Fruit fly (Drosophila melanogaster) whole organism, prepupa: ENCODE measurements around the gene tex.

Experiments used
- Blimp-1 ChIP-seq: fragments of 200-800 bp; sonication (Bioruptor generic); optimal IDR thresholded peaks from 3 replicates; lab custom pipeline; 2017; ENCODE audit warnings: missing biosample characterization, missing genetic modification characterization, mild to moderate bottlenecking, moderate library complexity, missing genetic modification reagents
- CG10631 ChIP-seq: fragments of 200-800 bp; sonication (Bioruptor generic); optimal IDR thresholded peaks from 2 replicates; lab custom pipeline; 2016; ENCODE audit warnings: missing biosample characterization, missing genetic modification characterization
- CG10669 ChIP-seq: fragments of 200-800 bp; sonication (Bioruptor generic); optimal IDR thresholded peaks from 3 replicates; lab custom pipeline; 2018; ENCODE audit warnings: missing biosample characterization, mild to moderate bottlenecking, missing genetic modification characterization, moderate library complexity
- CG11294 ChIP-seq: fragments of 200-800 bp; sonication (Bioruptor generic); IDR thresholded peaks from 2 replicates; pipeline ENCODE4 v1.3.6; 2022; ENCODE audit warnings: missing biosample characterization, missing genetic modification characterization
- CG11902 ChIP-seq: fragments of 200-800 bp; sonication (Bioruptor generic); optimal IDR thresholded peaks from 3 replicates; lab custom pipeline; 2016; ENCODE audit warnings: missing biosample characterization, missing genetic modification characterization
- CG15336 ChIP-seq: fragments of 200-800 bp; sonication (Bioruptor generic); IDR thresholded peaks from 2 replicates; pipeline ENCODE4 v1.3.6; 2022; ENCODE audit warnings: missing biosample characterization, missing genetic modification characterization
- CG1621 ChIP-seq: fragments of 200-800 bp; sonication (Bioruptor generic); optimal IDR thresholded peaks from 3 replicates; lab custom pipeline; 2018; ENCODE audit warnings: missing biosample characterization, mild to moderate bottlenecking, missing genetic modification characterization
- CG16779 ChIP-seq: fragments of 200-800 bp; sonication (Bioruptor generic); optimal IDR thresholded peaks from 3 replicates; lab custom pipeline; 2017; ENCODE audit warnings: missing biosample characterization, mild to moderate bottlenecking, missing genetic modification characterization
- CG3032 ChIP-seq: fragments of 200-800 bp; optimal IDR thresholded peaks from 2 replicates; lab custom pipeline; 2019; ENCODE audit warnings: missing biosample characterization, mild to moderate bottlenecking, missing genetic modification characterization, moderate library complexity
- CG3919 ChIP-seq: fragments of 200-800 bp; sonication (Bioruptor generic); optimal IDR thresholded peaks from 3 replicates; lab custom pipeline; 2016; ENCODE audit warnings: missing biosample characterization, missing genetic modification characterization
- CG4318 ChIP-seq: fragments of 200-800 bp; sonication (Bioruptor generic); optimal IDR thresholded peaks from 3 replicates; lab custom pipeline; 2017; ENCODE audit warnings: missing biosample characterization, mild to moderate bottlenecking, missing genetic modification characterization
- CG6163 ChIP-seq: fragments of 200-800 bp; sonication (Bioruptor generic); IDR thresholded peaks from 3 replicates; pipeline ENCODE4 v1.3.6; 2022; ENCODE audit warnings: missing biosample characterization, missing genetic modification characterization
- CG6276 ChIP-seq: fragments of 200-800 bp; sonication (Bioruptor generic); optimal IDR thresholded peaks from 2 replicates; lab custom pipeline; 2017; ENCODE audit warnings: missing biosample characterization, mild to moderate bottlenecking, missing genetic modification characterization
- CG6792 ChIP-seq: fragments of 200-800 bp; sonication (Bioruptor generic); optimal IDR thresholded peaks from 3 replicates; lab custom pipeline; 2016; ENCODE audit warnings: missing biosample characterization, missing genetic modification characterization
- CG6808 ChIP-seq: fragments of 200-800 bp; sonication (Bioruptor generic); optimal IDR thresholded peaks from 3 replicates; lab custom pipeline; 2017; ENCODE audit warnings: missing biosample characterization, missing genetic modification characterization, mild to moderate bottlenecking, moderate library complexity, missing genetic modification reagents
- CG6854 ChIP-seq: fragments of 200-800 bp; sonication (Bioruptor generic); optimal IDR thresholded peaks from 2 replicates; lab custom pipeline; 2017; ENCODE audit warnings: missing biosample characterization, mild to moderate bottlenecking, missing genetic modification characterization
- CG7368 ChIP-seq: fragments of 200-800 bp; sonication (Bioruptor generic); optimal IDR thresholded peaks from 3 replicates; lab custom pipeline; 2016; ENCODE audit warnings: missing biosample characterization, missing genetic modification characterization
- CG8119 ChIP-seq: fragments of 200-800 bp; sonication (Bioruptor generic); IDR thresholded peaks from 3 replicates; pipeline ENCODE4 v1.3.6; 2022; ENCODE audit warnings: missing biosample characterization, missing genetic modification characterization
- CG8319 ChIP-seq: fragments of 200-800 bp; sonication (Bioruptor generic); optimal IDR thresholded peaks from 3 replicates; lab custom pipeline; 2016; ENCODE audit warnings: missing biosample characterization, missing genetic modification characterization
- CG8632 ChIP-seq: fragments of 200-800 bp; sonication (Bioruptor generic); optimal IDR thresholded peaks from 3 replicates; lab custom pipeline; 2016; ENCODE audit warnings: missing biosample characterization, missing genetic modification characterization
- Eip75B ChIP-seq: fragments of 200-800 bp; sonication (Bioruptor generic); optimal IDR thresholded peaks from 3 replicates; lab custom pipeline; 2016; ENCODE audit warnings: missing biosample characterization, missing genetic modification characterization
- Eip93F ChIP-seq: fragments of 200-800 bp; sonication (Bioruptor generic); optimal IDR thresholded peaks from 2 replicates; lab custom pipeline; 2016; ENCODE audit warnings: missing biosample characterization, mild to moderate bottlenecking, missing genetic modification characterization
- Ets21C ChIP-seq: fragments of 200-800 bp; sonication (Bioruptor generic); optimal IDR thresholded peaks from 3 replicates; lab custom pipeline; 2016; ENCODE audit warnings: missing biosample characterization, missing genetic modification characterization
- Ets96B ChIP-seq: fragments of 200-800 bp; optimal IDR thresholded peaks from 2 replicates; lab custom pipeline; 2019; ENCODE audit warnings: missing biosample characterization, mild to moderate bottlenecking, missing genetic modification characterization, moderate library complexity
- Hr38 ChIP-seq: sonication (Bioruptor generic); optimal IDR thresholded peaks from 2 replicates; lab custom pipeline; 2016; ENCODE audit warnings: missing biosample characterization, missing genetic modification characterization
- Lpt ChIP-seq: fragments of 200-800 bp; sonication (Bioruptor generic); optimal IDR thresholded peaks from 3 replicates; lab custom pipeline; 2016; ENCODE audit warnings: missing biosample characterization, missing genetic modification characterization
- OdsH ChIP-seq: fragments of 200-800 bp; sonication (Bioruptor generic); optimal IDR thresholded peaks from 3 replicates; lab custom pipeline; 2016; ENCODE audit warnings: missing biosample characterization, missing genetic modification characterization
- Smox ChIP-seq: fragments of 200-800 bp; sonication (Bioruptor generic); optimal IDR thresholded peaks from 3 replicates; lab custom pipeline; 2016; ENCODE audit warnings: missing biosample characterization, missing genetic modification characterization
- Sox102F ChIP-seq: fragments of 200-800 bp; sonication (Bioruptor generic); optimal IDR thresholded peaks from 2 replicates; lab custom pipeline; 2016; ENCODE audit warnings: missing biosample characterization, mild to moderate bottlenecking, missing genetic modification characterization
- Sox14 ChIP-seq: fragments of 200-800 bp; sonication (Bioruptor generic); optimal IDR thresholded peaks from 3 replicates; lab custom pipeline; 2016; ENCODE audit warnings: missing biosample characterization, missing genetic modification characterization
- Sox15 ChIP-seq: fragments of 200-800 bp; sonication (Bioruptor generic); optimal IDR thresholded peaks from 3 replicates; lab custom pipeline; 2016; ENCODE audit warnings: missing biosample characterization, missing genetic modification characterization
- achi ChIP-seq: fragments of 200-800 bp; sonication (Bioruptor generic); optimal IDR thresholded peaks from 3 replicates; lab custom pipeline; 2016; ENCODE audit warnings: missing biosample characterization, missing genetic modification characterization
- acj6 ChIP-seq: fragments of 200-800 bp; sonication (Bioruptor generic); optimal IDR thresholded peaks from 3 replicates; lab custom pipeline; 2016; ENCODE audit warnings: missing biosample characterization, missing genetic modification characterization
- cyc ChIP-seq: fragments of 200-800 bp; sonication (Bioruptor generic); optimal IDR thresholded peaks from 3 replicates; lab custom pipeline; 2016; ENCODE audit warnings: missing biosample characterization, missing genetic modification characterization
- dac ChIP-seq: fragments of 200-800 bp; sonication (Bioruptor generic); optimal IDR thresholded peaks from 2 replicates; lab custom pipeline; 2017; ENCODE audit warnings: missing biosample characterization, mild to moderate bottlenecking, missing genetic modification characterization
- dsx ChIP-seq: fragments of 200-800 bp; optimal IDR thresholded peaks from 3 replicates; lab custom pipeline; 2019; ENCODE audit warnings: missing biosample characterization, mild to moderate bottlenecking, missing genetic modification characterization, moderate library complexity; ENCODE audit not compliant: poor library complexity, severe bottlenecking
- eg ChIP-seq: fragments of 200-800 bp; sonication (Bioruptor generic); IDR thresholded peaks from 3 replicates; pipeline ENCODE4 v1.3.6; 2022; ENCODE audit warnings: missing biosample characterization, missing genetic modification characterization
- esn ChIP-seq: fragments of 200-800 bp; sonication (Bioruptor generic); optimal IDR thresholded peaks from 2 replicates; lab custom pipeline; 2016; ENCODE audit warnings: missing biosample characterization, mild to moderate bottlenecking, missing genetic modification characterization, moderate library complexity
- fd59A ChIP-seq: fragments of 200-800 bp; sonication (Bioruptor generic); optimal IDR thresholded peaks from 2 replicates; lab custom pipeline; 2017; ENCODE audit warnings: missing biosample characterization, mild to moderate bottlenecking, missing genetic modification characterization, missing genetic modification reagents
- fd85E ChIP-seq: fragments of 200-800 bp; sonication (Bioruptor generic); optimal IDR thresholded peaks from 3 replicates; lab custom pipeline; 2016; ENCODE audit warnings: missing biosample characterization, missing genetic modification characterization
- fkh ChIP-seq: fragments of 200-800 bp; sonication (Bioruptor generic); optimal IDR thresholded peaks from 3 replicates; lab custom pipeline; 2017; ENCODE audit warnings: missing biosample characterization, mild to moderate bottlenecking, missing genetic modification characterization, moderate library complexity
- lz ChIP-seq: fragments of 200-800 bp; sonication (Bioruptor generic); optimal IDR thresholded peaks from 3 replicates; lab custom pipeline; 2016; ENCODE audit warnings: missing biosample characterization, missing genetic modification characterization
- salr ChIP-seq, 2 experiments: fragments of 200-800 bp; sonication (Bioruptor generic); optimal IDR thresholded peaks; 3 replicates each; lab custom pipeline; 2016 to 2018; ENCODE audit warnings: missing biosample characterization in 2 of 2, missing genetic modification characterization in 2 of 2, mild to moderate bottlenecking in 1 of 2
- spab ChIP-seq: fragments of 200-800 bp; sonication (Bioruptor generic); optimal IDR thresholded peaks from 2 replicates; lab custom pipeline; 2017; ENCODE audit warnings: missing biosample characterization, mild to moderate bottlenecking, missing genetic modification characterization, missing genetic modification reagents
- ss ChIP-seq, 2 experiments: fragments of 200-800 bp; sonication (Bioruptor generic); optimal IDR thresholded peaks; 2 replicates in 1 of 2; 3 replicates in 1 of 2; lab custom pipeline; 2017 to 2018; ENCODE audit warnings: mild to moderate bottlenecking in 2 of 2, missing biosample characterization in 2 of 2, missing genetic modification characterization in 2 of 2, moderate library complexity in 1 of 2
- vri ChIP-seq: fragments of 200-800 bp; sonication (Bioruptor generic); optimal IDR thresholded peaks from 3 replicates; lab custom pipeline; 2016; ENCODE audit warnings: missing biosample characterization, mild to moderate bottlenecking, missing genetic modification characterization

The tex gene

DNA sequence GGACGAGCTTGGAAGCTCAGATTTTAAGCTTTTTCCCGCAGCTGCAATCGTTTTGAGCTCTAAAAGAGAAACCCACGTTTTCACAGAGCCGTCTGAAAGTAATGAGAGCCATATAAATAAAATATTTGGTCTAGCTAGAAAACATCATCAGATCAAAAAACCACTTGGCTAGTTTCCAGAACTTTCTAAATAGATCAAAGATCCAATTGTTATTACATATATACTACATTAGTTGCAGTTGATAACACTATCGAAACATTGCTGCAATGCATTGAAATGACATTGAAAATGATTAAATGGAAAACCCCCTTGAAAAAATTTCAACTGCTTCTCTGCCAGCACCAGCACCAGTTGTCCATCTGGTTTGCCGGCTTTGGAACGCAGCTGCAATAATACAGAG, 46.5 kb upstream of the tex start (continued):
- peak; percentile 40 for TF ChIP-seq Ets21C
- peak; percentile 46 for TF ChIP-seq fd59A
- TF ChIP-seq CG8632 = peak; percentile 84
- peak; percentile 90 for TF ChIP-seq CG8319 (GFP tag; lab: Kevin White, UChicago)
- TF ChIP-seq lz (GFP tag; lab: Kevin White, UChicago) = peak; percentile 76
- TF ChIP-seq Smox (GFP tag; lab: Kevin White, UChicago) = peak; percentile 7
- TF ChIP-seq eg (GFP tag; lab: Robert Waterston, UW) = peak; percentile 95
- TF ChIP-seq Blimp-1 (GFP tag; lab: Kevin White, UChicago) = no peak
- peak; percentile 89 for TF ChIP-seq CG11902 (GFP tag; lab: Kevin White, UChicago)
- peak; percentile 92 for TF ChIP-seq Sox15
- TF ChIP-seq CG10631 (GFP tag; lab: Kevin White, UChicago) = peak; percentile 79
- TF ChIP-seq esn = peak; percentile 22
- no peak for TF ChIP-seq CG6854 (GFP tag; lab: Kevin White, UChicago)
- peak; percentile 68 for TF ChIP-seq CG6808
- peak; percentile 97 for TF ChIP-seq CG15336 (GFP tag; lab: Robert Waterston, UW)
- TF ChIP-seq Sox14 = peak; percentile 71
- peak; percentile 41 for TF ChIP-seq CG1621 (tag; lab: Kevin White, UChicago)
- TF ChIP-seq ss (GFP tag; optimal IDR thresholded peaks at IDR 0.05; lab: Kevin White, UChicago) = peak; percentile 16 to 68
- TF ChIP-seq CG16779 (tag; lab: Kevin White, UChicago) = peak; percentile 82
- TF ChIP-seq Ets96B (tag; lab: Kevin White, UChicago) = peak; percentile 72
- TF ChIP-seq fkh (GFP tag; lab: Kevin White, UChicago) = no peak
- TF ChIP-seq achi (GFP tag; lab: Kevin White, UChicago) = peak; percentile 88
- peak; percentile 69 for TF ChIP-seq cyc (GFP tag; lab: Kevin White, UChicago)
- TF ChIP-seq CG3032 (tag; lab: Kevin White, UChicago) = peak; percentile 78
- peak; percentile 95 for TF ChIP-seq OdsH (GFP tag; lab: Kevin White, UChicago)
- peak; percentile 89 for TF ChIP-seq Lpt (GFP tag; lab: Kevin White, UChicago)
- peak; percentile 81 for TF ChIP-seq CG6792 (GFP tag; lab: Kevin White, UChicago)
- TF ChIP-seq spab (GFP tag; lab: Kevin White, UChicago) = peak; percentile 42
- TF ChIP-seq, all 60 proteins: peak for 53

DNA sequence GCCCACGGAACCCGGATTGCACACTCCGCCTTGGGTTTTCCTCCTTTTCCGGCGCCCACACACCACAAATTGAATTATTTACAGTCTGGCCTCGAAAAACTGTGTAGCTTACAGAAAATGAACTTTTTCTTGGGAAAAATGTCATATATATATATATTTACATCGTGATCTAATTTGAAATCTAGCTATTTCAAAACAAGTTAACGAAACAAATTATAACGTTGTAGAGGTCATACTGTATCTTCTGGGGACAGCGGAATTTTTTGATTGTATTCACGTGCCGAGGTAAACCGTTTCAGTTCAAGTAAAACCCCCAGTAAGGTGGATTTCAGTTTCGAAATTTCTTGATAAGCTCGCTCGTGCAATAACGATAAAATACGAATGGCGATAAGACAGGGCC, 46.0 kb upstream of the tex start:
- no peak for TF ChIP-seq fkh (GFP tag; lab: Kevin White, UChicago)
- TF ChIP-seq Sox102F = no peak
- peak; percentile 72 for TF ChIP-seq CG8119
- TF ChIP-seq CG7368 (GFP tag; lab: Kevin White, UChicago) = no peak
- peak; percentile 63 for TF ChIP-seq cyc (GFP tag; lab: Kevin White, UChicago)
- no peak for TF ChIP-seq CG10631 (GFP tag; lab: Kevin White, UChicago)
- no peak for TF ChIP-seq CG6808
- no peak for TF ChIP-seq CG16779 (tag; lab: Kevin White, UChicago)
- peak; percentile 33 for TF ChIP-seq achi (GFP tag; lab: Kevin White, UChicago)
- peak; percentile 44 for TF ChIP-seq Ets21C
- peak; percentile 38; the same call in 1 of the 2 replicates for TF ChIP-seq CG11294 (GFP tag; lab: Robert Waterston, UW)
- TF ChIP-seq CG8319 (GFP tag; lab: Kevin White, UChicago) = no peak
- no peak for TF ChIP-seq Eip75B (GFP tag; lab: Kevin White, UChicago)
- no peak for TF ChIP-seq Hr38 (GFP tag; lab: Kevin White, UChicago)
- peak; percentile 45 for TF ChIP-seq CG11902 (GFP tag; lab: Kevin White, UChicago)
- no peak for TF ChIP-seq dsx (GFP tag; lab: Kevin White, UChicago)
- no peak for TF ChIP-seq Ets96B (tag; lab: Kevin White, UChicago)
- peak; percentile 85 for TF ChIP-seq eg (GFP tag; lab: Robert Waterston, UW)
- TF ChIP-seq CG6163 (GFP tag; lab: Robert Waterston, UW) = peak; percentile 81
- TF ChIP-seq dac (GFP tag; lab: Kevin White, UChicago) = no peak
- TF ChIP-seq CG6854 (GFP tag; lab: Kevin White, UChicago) = no peak
- TF ChIP-seq Smox (GFP tag; lab: Kevin White, UChicago) = no peak
- TF ChIP-seq Sox15 = peak; percentile 16
- no peak for TF ChIP-seq CG3919 (GFP tag; lab: Kevin White, UChicago)
- peak; percentile 29 for TF ChIP-seq vri
- TF ChIP-seq CG6276 (GFP tag; lab: Kevin White, UChicago) = peak; percentile 7
- no peak for TF ChIP-seq Lpt (GFP tag; lab: Kevin White, UChicago)
- TF ChIP-seq CG6792 (GFP tag; lab: Kevin White, UChicago) = peak; percentile 8
- TF ChIP-seq fd85E (GFP tag; lab: Kevin White, UChicago) = no peak
- no peak for TF ChIP-seq CG3032 (tag; lab: Kevin White, UChicago)
- peak; percentile 15 for TF ChIP-seq CG10669 (GFP tag; lab: Kevin White, UChicago)
- TF ChIP-seq Sox14 = peak; percentile 39
- peak; percentile 68 for TF ChIP-seq CG15336 (GFP tag; lab: Robert Waterston, UW)
- no peak for TF ChIP-seq CG4318 (GFP tag; lab: Kevin White, UChicago)
- no peak for TF ChIP-seq fd59A
- TF ChIP-seq salr (GFP tag; optimal IDR thresholded peaks at IDR 0.05; lab: Kevin White, UChicago) = no peak
- peak; percentile 28 for TF ChIP-seq Eip93F
- TF ChIP-seq acj6 (GFP tag; lab: Kevin White, UChicago) = peak; percentile 45
- TF ChIP-seq ss (GFP tag; optimal IDR thresholded peaks at IDR 0.05; lab: Kevin White, UChicago) = no peak
